Fruit fly (Drosophila melanogaster): ENCODE data around the gene CG16713.
A peak's percentile ranks its signal among the peaks of the same experiment; 100 is the strongest.

CG16713 gene

dm6 chr2L:3705438-3705921 lies 10.3 kb upstream of the CG16713 start, which contains the start of gene CG31778 (continued):
- TF ChIP-seq CG4854 (GFP tag; optimal IDR thresholded peaks at IDR 0.05), result no peak
- TF ChIP-seq CG13287 (GFP tag; IDR thresholded peaks at IDR 0.05; ENCODE audit: partially characterized antibody), result no peak
- no peak for TF ChIP-seq CG16779 (GFP tag; IDR thresholded peaks at IDR 0.05)
- TF ChIP-seq en (GFP tag; optimal IDR thresholded peaks at IDR 0.05), result no peak
- TF ChIP-seq danr (GFP tag; IDR thresholded peaks at IDR 0.05), result peak; percentile 22; the same call in 1 of the 2 replicates
- no peak for TF ChIP-seq CG31441 (GFP tag; IDR thresholded peaks at IDR 0.05)
- TF ChIP-seq CG1792 (GFP tag; optimal IDR thresholded peaks at IDR 0.05), result no peak
- TF ChIP-seq CG2202 (tag; optimal IDR thresholded peaks at IDR 0.05), result no peak
- no peak for TF ChIP-seq so (GFP tag; IDR thresholded peaks at IDR 0.05)
- TF ChIP-seq CG11560 (tag; IDR thresholded peaks at IDR 0.05), result no peak
- no peak for TF ChIP-seq CG6175 (GFP tag; IDR thresholded peaks at IDR 0.05)
- TF ChIP-seq ara (GFP tag; IDR thresholded peaks at IDR 0.05), result no peak
- no peak for TF ChIP-seq chinmo (GFP tag; IDR thresholded peaks at IDR 0.05; ENCODE audit: partially characterized antibody)
- TF ChIP-seq Abd-B (GFP tag; optimal IDR thresholded peaks at IDR 0.05), result no peak
- TF ChIP-seq PHDP (tag; optimal IDR thresholded peaks at IDR 0.05), result peak; percentile 25
- peak; percentile 0 for TF ChIP-seq CG10543 (GFP tag; optimal IDR thresholded peaks at IDR 0.05)
- peak; percentile 26 for TF ChIP-seq lab (GFP tag; optimal IDR thresholded peaks at IDR 0.05)
- peak; percentile 12 for TF ChIP-seq Meics (GFP tag; optimal IDR thresholded peaks at IDR 0.05)
- peak; percentile 60 for TF ChIP-seq CG18599 (GFP tag; optimal IDR thresholded peaks at IDR 0.05)
- peak; percentile 56 for TF ChIP-seq CG2120 (GFP tag; optimal IDR thresholded peaks at IDR 0.05)
- no peak for TF ChIP-seq Aef1 (GFP tag; IDR thresholded peaks at IDR 0.05)
- no peak for TF ChIP-seq Myb (GFP tag; optimal IDR thresholded peaks at IDR 0.05)
- peak; percentile 47; the same call in 1 of the 2 replicates for TF ChIP-seq Adf1 (GFP tag; IDR thresholded peaks at IDR 0.05)
- no peak for TF ChIP-seq tin (GFP tag; optimal IDR thresholded peaks at IDR 0.05)

DNA sequence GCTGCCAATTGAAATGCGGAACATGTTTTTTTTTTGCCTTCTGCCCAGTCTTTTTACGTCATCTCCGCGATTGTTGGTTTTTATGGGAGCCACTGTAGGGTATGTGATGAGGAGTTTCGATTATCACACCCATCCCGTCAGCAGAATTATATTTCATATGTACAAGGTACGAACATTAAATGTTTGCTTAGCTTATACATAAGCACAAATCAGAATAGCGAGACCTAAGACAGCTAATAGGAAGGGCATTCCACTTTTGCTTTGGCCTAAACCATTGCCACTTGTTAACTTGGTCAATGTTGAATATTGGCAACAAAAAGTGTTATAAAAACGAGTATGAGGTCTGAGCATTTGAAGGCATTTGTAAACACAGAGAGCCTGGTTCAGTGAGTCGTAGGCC lies 8.0 kb upstream of the CG16713 start, which contains the start of gene CG2816:
Gene CG2816 (plus strand): TSS at position 400 of the 400 bp plus-strand sequence.
- TF ChIP-seq sens (GFP tag) (peak; percentile 78), Fer3 (tag; optimal IDR thresholded peaks at IDR 0.05) (peak; percentile 63), CG10462 (GFP tag; optimal IDR thresholded peaks at IDR 0.05) (no peak), unc-4 (GFP tag; IDR thresholded peaks at IDR 0.05; ENCODE audit: partially characterized antibody) (no peak), Hr39 (optimal IDR thresholded peaks at IDR 0.05) (no peak), CG12155 (GFP tag; optimal IDR thresholded peaks at IDR 0.05) (peak; percentile 29), gem (tag; optimal IDR thresholded peaks at IDR 0.05) (peak; percentile 81), cas (GFP tag; IDR thresholded peaks at IDR 0.05) (peak; percentile 75; the same call in 1 of the 2 replicates), CTCF (GFP tag; optimal IDR thresholded peaks at IDR 0.05) (no peak), Mad (GFP tag; optimal IDR thresholded peaks at IDR 0.05) (peak; percentile 11), chif (GFP tag; optimal IDR thresholded peaks at IDR 0.05) (peak; percentile 11 to 75), CG10209 (GFP tag; optimal IDR thresholded peaks at IDR 0.05) (peak; percentile 54), CG9876 (GFP tag; optimal IDR thresholded peaks at IDR 0.05) (peak; percentile 75), tx (GFP tag; optimal IDR thresholded peaks at IDR 0.05) (peak; percentile 37), CG13894 (tag; optimal IDR thresholded peaks at IDR 0.05) (no peak), MTF-1 (GFP tag; optimal IDR thresholded peaks at IDR 0.05; ENCODE audit: borderline replicate concordance) (no peak), insv (GFP tag; optimal IDR thresholded peaks at IDR 0.05) (no peak), CG1024 (GFP tag; IDR thresholded peaks at IDR 0.05) (no peak), CG16815 (GFP tag; optimal IDR thresholded peaks at IDR 0.05) (peak; percentile 56), CG7357 (GFP tag; IDR thresholded peaks at IDR 0.05) (no peak), CG18476 (GFP tag; optimal IDR thresholded peaks at IDR 0.05) (no peak), CG1832 (GFP tag; optimal IDR thresholded peaks at IDR 0.05) (no peak), eve (GFP tag; optimal IDR thresholded peaks at IDR 0.05) (peak in 1 of 2 experiments; percentile 28), ase (GFP tag; IDR thresholded peaks at IDR 0.05) (peak; percentile 71; the same call in 2 of the 3 replicates), MBD-R2 (GFP tag; IDR thresholded peaks at IDR 0.05) (peak; percentile 18; the same call in 1 of the 2 replicates), CG10654 (GFP tag; optimal IDR thresholded peaks at IDR 0.05) (peak; percentile 32), CG11560 (tag; IDR thresholded peaks at IDR 0.05) (peak; percentile 75), tna (GFP tag; IDR thresholded peaks at IDR 0.05; ENCODE audit: partially characterized antibody) (no peak), Dbx (GFP tag; IDR thresholded peaks at IDR 0.05) (peak; percentile 70)
